Fruit fly (Drosophila melanogaster): ENCODE results near the gene hiro.

DNA sequence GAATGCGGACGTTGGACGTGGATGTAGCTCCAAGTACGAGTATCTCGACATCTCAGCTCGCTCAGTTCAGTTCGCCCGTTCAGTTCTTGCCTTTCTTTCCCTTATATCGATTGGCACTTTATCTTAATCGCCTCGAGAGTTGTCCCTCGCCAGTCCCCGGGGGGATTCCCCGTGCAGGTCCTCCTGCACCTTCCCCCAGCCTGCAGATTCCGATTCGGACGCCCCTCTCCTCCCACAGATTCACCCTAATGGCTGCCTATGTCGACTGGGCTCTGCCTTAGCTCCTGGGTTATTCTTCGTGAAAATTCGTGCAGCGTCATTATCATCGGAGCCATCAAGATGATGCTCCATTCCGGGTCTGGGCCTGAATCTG is 9.3 kb upstream of the hiro start:
- TF ChIP-seq CG17806 (tag; optimal IDR thresholded peaks at IDR 0.05) (no peak), CG9948 (tag; optimal IDR thresholded peaks at IDR 0.05) (no peak), CG12605 (GFP tag; IDR thresholded peaks at IDR 0.05) (no peak), CG4496 (GFP tag; IDR thresholded peaks at IDR 0.05) (no peak), fd96Ca (GFP tag; IDR thresholded peaks at IDR 0.05) (no peak), CG8301 (tag; optimal IDR thresholded peaks at IDR 0.05) (no peak), rn (GFP tag; IDR thresholded peaks at IDR 0.05) (no peak), EcR (GFP tag; optimal IDR thresholded peaks at IDR 0.05) (no peak), D1 (tag; optimal IDR thresholded peaks at IDR 0.05) (no peak)

Data from whole organism, pupa.